Fruit fly (Drosophila melanogaster) whole organism, wandering third instar larva: ENCODE data around the gene CG31816.

ENCODE experiments used
- Abd-B ChIP-seq: fragments of >200 bp; optimal IDR thresholded peaks from 2 replicates; lab custom pipeline; 2017; ENCODE audit warnings: missing biosample characterization, missing genetic modification characterization
- CG32264 ChIP-seq: fragments of 200-800 bp; sonication (Bioruptor generic); optimal IDR thresholded peaks from 2 replicates; lab custom pipeline; 2016; ENCODE audit warnings: missing biosample characterization, missing genetic modification characterization
- CG9705 ChIP-seq: fragments of 200-800 bp; sonication (Bioruptor generic); optimal IDR thresholded peaks from 2 replicates; lab custom pipeline; 2018; ENCODE audit warnings: missing biosample characterization, mild to moderate bottlenecking, missing genetic modification characterization
- CrebA ChIP-seq: fragments of 200-800 bp; sonication (Bioruptor generic); optimal IDR thresholded peaks from 2 replicates; lab custom pipeline; 2016; ENCODE audit warnings: missing biosample characterization, mild to moderate bottlenecking, missing genetic modification characterization, borderline replicate concordance
- Dfd ChIP-seq: fragments of >200 bp; optimal IDR thresholded peaks from 2 replicates; lab custom pipeline; 2017; ENCODE audit warnings: missing biosample characterization, missing genetic modification characterization
- Dif ChIP-seq: fragments of 200-275, 200-300 bp; sonication (Bioruptor generic); optimal IDR thresholded peaks from 2 replicates; lab custom pipeline; 2018; ENCODE audit warnings: missing biosample characterization, missing genetic modification characterization; ENCODE audit not compliant: partially characterized antibody
- GATAd ChIP-seq: sonication (Bioruptor generic); optimal IDR thresholded peaks from 2 replicates; lab custom pipeline; 2016; ENCODE audit warnings: missing biosample characterization, missing genetic modification characterization
- HLH106 ChIP-seq: fragments of 200-800 bp; optimal IDR thresholded peaks from 3 replicates; lab custom pipeline; 2019; ENCODE audit warnings: missing biosample characterization, mild to moderate bottlenecking, missing genetic modification characterization, moderate library complexity
- Hnf4 ChIP-seq: fragments of 200-800 bp; sonication (Bioruptor generic); optimal IDR thresholded peaks from 2 replicates; lab custom pipeline; 2016; ENCODE audit warnings: missing biosample characterization, mild to moderate bottlenecking, missing genetic modification characterization
- Hr78 ChIP-seq: fragments of >200 bp; optimal IDR thresholded peaks from 2 replicates; lab custom pipeline; 2017; ENCODE audit warnings: missing biosample characterization, missing genetic modification characterization
- Hr83 ChIP-seq: fragments of 200-300 bp; sonication (Bioruptor generic); optimal IDR thresholded peaks from 2 replicates; lab custom pipeline; 2016; ENCODE audit warnings: missing biosample characterization, mild to moderate bottlenecking, missing genetic modification characterization, moderate library complexity; ENCODE audit not compliant: poor library complexity, severe bottlenecking
- Jra ChIP-seq: sonication (Bioruptor generic); optimal IDR thresholded peaks from 2 replicates; lab custom pipeline; 2016; ENCODE audit warnings: missing biosample characterization, missing genetic modification characterization
- Mio ChIP-seq: sonication (Bioruptor generic); optimal IDR thresholded peaks from 2 replicates; lab custom pipeline; 2016; ENCODE audit warnings: missing biosample characterization, missing genetic modification characterization
- Myc ChIP-seq: fragments of >200 bp; optimal IDR thresholded peaks from 2 replicates; lab custom pipeline; 2017
- N ChIP-seq: fragments of >200 bp; optimal IDR thresholded peaks from 2 replicates; lab custom pipeline; 2018; ENCODE audit warnings: missing biosample characterization, missing external identifiers, missing genetic modification characterization
- OdsH ChIP-seq: fragments of 200-800 bp; sonication (Bioruptor generic); optimal IDR thresholded peaks from 2 replicates; lab custom pipeline; 2016; ENCODE audit warnings: missing biosample characterization, mild to moderate bottlenecking, missing genetic modification characterization
- Rel ChIP-seq, 2 experiments: fragments of 200-800 bp; sonication (Bioruptor generic) in 1 of 2; optimal IDR thresholded peaks; 2 replicates in 1 of 2; 3 replicates in 1 of 2; lab custom pipeline; 2016 to 2019; ENCODE audit warnings: mild to moderate bottlenecking in 2 of 2, missing biosample characterization in 2 of 2, missing genetic modification characterization in 2 of 2, moderate library complexity in 1 of 2
- Sp1 ChIP-seq: fragments of 200-800 bp; sonication (Bioruptor generic); optimal IDR thresholded peaks from 3 replicates; lab custom pipeline; 2019; ENCODE audit warnings: missing biosample characterization, mild to moderate bottlenecking, missing genetic modification characterization, moderate library complexity
- Vsx2 ChIP-seq: fragments of 200-300, 225-300 bp; sonication (Bioruptor generic); optimal IDR thresholded peaks from 2 replicates; lab custom pipeline; 2018; ENCODE audit warnings: missing biosample characterization, missing genetic modification characterization; ENCODE audit not compliant: partially characterized antibody
- br ChIP-seq: fragments of 200-800 bp; sonication (Bioruptor generic); optimal IDR thresholded peaks from 2 replicates; lab custom pipeline; 2016; ENCODE audit warnings: missing biosample characterization, missing genetic modification characterization
- brk ChIP-seq: fragments of 200-800 bp; sonication (Bioruptor generic); optimal IDR thresholded peaks from 2 replicates; lab custom pipeline; 2016; ENCODE audit warnings: missing biosample characterization, mild to moderate bottlenecking, missing genetic modification characterization
- dl ChIP-seq, 2 experiments: fragments of 175-275, 200-275 bp in 1 of 2; fragments of 200-275 bp in 1 of 2; sonication (Bioruptor generic); optimal IDR thresholded peaks; lab custom pipeline; 2018; ENCODE audit warnings: mild to moderate bottlenecking in 2 of 2, missing biosample characterization in 2 of 2, missing genetic modification characterization in 2 of 2, moderate library complexity in 2 of 2; ENCODE audit not compliant: partially characterized antibody in 2 of 2, insufficient read depth in 1 of 2
- dmrt93B ChIP-seq: fragments of 200-800 bp; sonication (Bioruptor generic); optimal IDR thresholded peaks from 2 replicates; lab custom pipeline; 2018; ENCODE audit warnings: missing biosample characterization, mild to moderate bottlenecking, missing genetic modification characterization
- dsf ChIP-seq: sonication (Bioruptor generic); optimal IDR thresholded peaks from 2 replicates; lab custom pipeline; 2016; ENCODE audit warnings: missing biosample characterization, missing genetic modification characterization, borderline replicate concordance
- ey ChIP-seq: fragments of 200-800 bp; sonication (Bioruptor generic); optimal IDR thresholded peaks from 2 replicates; lab custom pipeline; 2016; ENCODE audit warnings: missing biosample characterization, missing genetic modification characterization
- foxo ChIP-seq, 2 experiments: fragments of 200-800 bp; sonication (Bioruptor generic); optimal IDR thresholded peaks; 2 replicates in 1 of 2; 3 replicates in 1 of 2; lab custom pipeline; 2016 to 2017; ENCODE audit warnings: missing biosample characterization in 2 of 2, missing genetic modification characterization in 2 of 2
- fru ChIP-seq: fragments of 200-800 bp; sonication (Bioruptor generic); optimal IDR thresholded peaks from 3 replicates; lab custom pipeline; 2016; ENCODE audit warnings: missing biosample characterization, mild to moderate bottlenecking, missing genetic modification characterization
- h ChIP-seq: fragments of 200-800 bp; sonication (Bioruptor generic); optimal IDR thresholded peaks from 3 replicates; lab custom pipeline; 2016; ENCODE audit warnings: missing biosample characterization, mild to moderate bottlenecking, missing genetic modification characterization
- jim ChIP-seq: fragments of 175-275, 200-325 bp; sonication (Bioruptor generic); optimal IDR thresholded peaks from 2 replicates; lab custom pipeline; 2016; ENCODE audit warnings: missing biosample characterization, mild to moderate bottlenecking, missing genetic modification characterization
- lola ChIP-seq: fragments of >200 bp; optimal IDR thresholded peaks from 2 replicates; lab custom pipeline; 2017; ENCODE audit warnings: missing biosample characterization, missing genetic modification characterization
- pan ChIP-seq: fragments of >200 bp; optimal IDR thresholded peaks from 2 replicates; lab custom pipeline; 2017
- psq ChIP-seq: fragments of 200-800 bp; sonication (Bioruptor generic); optimal IDR thresholded peaks from 3 replicates; lab custom pipeline; 2017; ENCODE audit warnings: missing biosample characterization, mild to moderate bottlenecking, missing genetic modification characterization, moderate library complexity
- rgr ChIP-seq: fragments of 200-800 bp; sonication (Bioruptor generic); optimal IDR thresholded peaks from 3 replicates; lab custom pipeline; 2016; ENCODE audit warnings: missing biosample characterization, mild to moderate bottlenecking, missing genetic modification characterization
- sage ChIP-seq: fragments of 200-800 bp; sonication (Bioruptor generic); optimal IDR thresholded peaks from 2 replicates; lab custom pipeline; 2016; ENCODE audit warnings: missing biosample characterization, mild to moderate bottlenecking, missing genetic modification characterization
- sv ChIP-seq: fragments of 200-800 bp; sonication (Bioruptor generic); optimal IDR thresholded peaks from 3 replicates; lab custom pipeline; 2016; ENCODE audit warnings: missing biosample characterization, missing genetic modification characterization
- tai ChIP-seq: sonication (Bioruptor generic); optimal IDR thresholded peaks from 2 replicates; lab custom pipeline; 2016; ENCODE audit warnings: missing biosample characterization, missing genetic modification characterization
- usp ChIP-seq: fragments of >200 bp; optimal IDR thresholded peaks from 2 replicates; lab custom pipeline; 2017; ENCODE audit warnings: missing biosample characterization, missing genetic modification characterization
- woc ChIP-seq: sonication (Bioruptor generic); optimal IDR thresholded peaks from 2 replicates; lab custom pipeline; 2016; ENCODE audit warnings: missing biosample characterization, mild to moderate bottlenecking, missing genetic modification characterization

CG31816 gene

DNA sequence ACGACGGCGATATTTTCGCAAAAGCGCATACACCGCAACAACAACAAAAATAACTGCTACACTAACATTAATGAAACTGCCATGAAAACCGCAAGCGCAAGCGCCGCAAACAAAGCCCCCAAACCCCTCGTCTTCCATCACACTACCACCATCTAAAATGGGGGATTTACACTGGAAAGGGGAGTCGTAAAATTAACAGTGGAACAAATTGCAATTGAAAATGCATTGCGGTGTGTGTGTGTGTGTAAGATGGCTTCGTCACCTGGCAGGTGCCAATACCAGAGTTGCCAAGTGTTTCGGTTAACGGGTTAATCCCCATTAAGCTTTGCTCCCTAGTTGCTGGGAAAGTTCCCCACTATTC is 20.1 kb upstream of the CG31816 start:
- TF ChIP-seq dmrt93B (GFP tag; lab: Kevin White, UChicago), result no peak
- TF ChIP-seq Rel (GFP tag; optimal IDR thresholded peaks at IDR 0.05; lab: Kevin White, UChicago), result no peak
- TF ChIP-seq Rel (tag; optimal IDR thresholded peaks at IDR 0.05; lab: Kevin White, UChicago), result peak; percentile 95
- TF ChIP-seq, all 38 proteins: peak for 1

DNA sequence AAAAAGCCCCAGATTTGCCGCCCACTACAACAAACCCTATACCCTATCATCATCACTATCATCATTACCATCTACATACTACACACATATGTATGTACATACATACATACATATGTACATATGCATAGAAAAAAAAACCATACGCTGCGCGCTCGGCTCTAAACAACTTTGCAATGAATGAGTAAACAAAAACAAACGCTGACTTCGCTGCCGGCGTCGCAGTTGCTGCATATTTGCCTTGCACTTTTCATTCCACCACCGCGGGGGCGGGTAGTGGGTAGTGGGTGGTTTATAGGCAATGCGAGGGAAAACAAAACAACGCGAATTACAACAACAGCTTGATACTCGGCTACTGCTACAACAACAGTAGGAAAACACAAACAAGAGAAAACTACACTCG is 19.3 kb upstream of the CG31816 start:
- no peak for TF ChIP-seq Hr78

DNA sequence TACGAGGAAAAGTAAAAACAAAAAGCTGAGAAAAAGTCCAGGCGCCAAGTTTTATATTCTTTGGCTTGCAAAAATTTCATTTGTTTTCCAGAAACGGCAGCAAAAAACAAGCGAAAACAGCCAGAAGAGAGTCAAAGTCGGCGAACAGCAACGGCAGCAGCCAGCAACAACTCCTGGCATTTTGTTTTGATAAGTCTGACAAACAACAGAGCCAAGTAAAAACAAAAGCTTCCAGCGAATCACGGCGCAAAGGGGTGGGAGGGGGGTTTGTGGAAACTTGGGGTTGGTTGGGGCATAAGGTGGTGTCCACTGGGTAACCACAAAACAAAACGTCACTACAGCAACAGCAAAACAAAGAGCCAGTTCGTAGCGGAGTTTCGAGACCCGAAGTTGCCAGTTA is 17.2 kb upstream of the CG31816 start:
- no peak for TF ChIP-seq fru (GFP tag; lab: Kevin White, UChicago)
- TF ChIP-seq Sp1 (GFP tag; lab: Kevin White, UChicago), result peak; percentile 2
- no peak for TF ChIP-seq HLH106 (tag; lab: Kevin White, UChicago)
- TF ChIP-seq usp (GFP tag; lab: Kevin White, UChicago), result no peak
- TF ChIP-seq Rel (GFP tag; optimal IDR thresholded peaks at IDR 0.05; lab: Kevin White, UChicago), result no peak
- TF ChIP-seq Rel (tag; optimal IDR thresholded peaks at IDR 0.05; lab: Kevin White, UChicago), result peak; percentile 50
- TF ChIP-seq Dfd (GFP tag; lab: Kevin White, UChicago), result peak; percentile 62
- TF ChIP-seq, all 38 proteins: peak for 3

DNA sequence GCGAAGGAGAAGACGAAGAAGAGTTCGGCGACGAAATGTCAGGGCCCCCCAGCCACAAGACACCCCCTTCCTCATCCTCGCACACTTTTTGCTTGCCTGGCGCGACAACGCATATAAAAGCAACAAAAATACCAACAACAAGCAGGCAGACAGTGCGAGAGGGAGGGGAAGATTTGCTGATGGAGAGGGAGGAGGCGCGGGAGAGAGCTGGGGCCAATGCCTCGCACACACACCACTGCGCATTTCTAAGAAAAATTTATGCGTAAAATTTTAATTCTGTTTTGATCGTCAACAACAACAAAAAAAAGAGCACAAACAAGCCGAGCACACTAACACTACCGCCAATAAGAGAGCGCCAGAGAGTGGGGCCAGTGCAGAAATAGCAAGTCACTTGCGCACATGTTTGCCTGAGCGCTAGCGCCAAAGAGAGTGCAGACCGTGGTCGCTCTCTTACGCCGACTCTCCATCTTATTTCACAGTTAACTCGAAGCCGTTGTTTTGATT is 16.3 kb upstream of the CG31816 start:
- TF ChIP-seq brk (GFP tag; lab: Kevin White, UChicago) (no peak), ey (GFP tag; lab: Kevin White, UChicago) (no peak), Mio (GFP tag; lab: Kevin White, UChicago) (no peak), foxo (GFP tag; optimal IDR thresholded peaks at IDR 0.05; lab: Kevin White, UChicago) (no peak), pan (lab: Kevin White, UChicago) (no peak), rgr (GFP tag; lab: Kevin White, UChicago) (peak; percentile 59), lola (GFP tag; lab: Kevin White, UChicago) (no peak), Hr83 (GFP tag; lab: Kevin White, UChicago) (peak; percentile 63), psq (GFP tag; lab: Kevin White, UChicago) (peak; percentile 94), CG32264 (GFP tag; lab: Kevin White, UChicago) (no peak), br (peak; percentile 78), Dfd (GFP tag; lab: Kevin White, UChicago) (no peak), CrebA (GFP tag; lab: Kevin White, UChicago) (peak; percentile 74), Hr78 (no peak), OdsH (GFP tag; lab: Kevin White, UChicago) (no peak), dsf (GFP tag; lab: Kevin White, UChicago) (no peak), Hnf4 (GFP tag; lab: Kevin White, UChicago) (peak; percentile 68), CG9705 (GFP tag; lab: Kevin White, UChicago) (peak; percentile 36), Rel (GFP tag; optimal IDR thresholded peaks at IDR 0.05; lab: Kevin White, UChicago) (peak; percentile 38), Rel (tag; optimal IDR thresholded peaks at IDR 0.05; lab: Kevin White, UChicago) (peak; percentile 92), N (GFP tag; lab: Kevin White, UChicago) (peak; percentile 34), GATAd (no peak), sv (no peak), usp (GFP tag; lab: Kevin White, UChicago) (no peak), tai (GFP tag; lab: Kevin White, UChicago) (no peak), Sp1 (GFP tag; lab: Kevin White, UChicago) (peak; percentile 53), Myc (lab: Kevin White, UChicago) (no peak), dl (GFP tag; optimal IDR thresholded peaks at IDR 0.05; lab: Kevin White, UChicago; ENCODE audit: insufficient read depth in 1 of 2, partially characterized antibody in 2 of 2) (peak; percentile 82 to 89), sage (GFP tag; lab: Kevin White, UChicago) (no peak), Jra (GFP tag; lab: Kevin White, UChicago) (peak; percentile 78), Vsx2 (peak; percentile 61), dmrt93B (GFP tag; lab: Kevin White, UChicago) (peak; percentile 16), woc (GFP tag; lab: Kevin White, UChicago) (peak; percentile 42), Abd-B (GFP tag; lab: Kevin White, UChicago) (no peak), h (GFP tag; lab: Kevin White, UChicago) (peak; percentile 81), HLH106 (tag; lab: Kevin White, UChicago) (peak; percentile 61), Dif (GFP tag; lab: Kevin White, UChicago) (peak; percentile 92), fru (GFP tag; lab: Kevin White, UChicago) (peak; percentile 36), jim (GFP tag; lab: Kevin White, UChicago) (peak; percentile 100)
